Worm (Caenorhabditis elegans) whole organism, young adult: ENCODE measurements around the gene T13H5.1.
A peak's percentile ranks its signal among the peaks of the same experiment; 100 is the strongest.

ENCODE experiments used
- B0336.3 ChIP-seq: fragments of 200-800 bp; sonication (Bioruptor generic); IDR thresholded peaks from 2 replicates; pipeline ENCODE4 v1.3.6; 2022; ENCODE audit warnings: missing genetic modification characterization, missing compliant biosample characterization
- C06A6.2 ChIP-seq: fragments of 200-800 bp; sonication (Bioruptor generic); conservative IDR thresholded peaks from 2 replicates; pipeline ENCODE4 v1.3.6; 2022; ENCODE audit warnings: missing genetic modification characterization, missing compliant biosample characterization
- C17E4.6 ChIP-seq: fragments of 200-800 bp; sonication (Bioruptor generic); IDR thresholded peaks from 2 replicates; pipeline ENCODE4 v1.3.6; 2022; ENCODE audit warnings: missing genetic modification reagents, missing genetic modification characterization, missing compliant biosample characterization
- D2030.7 ChIP-seq: fragments of 200-800 bp; sonication (Bioruptor generic); IDR thresholded peaks from 2 replicates; pipeline ENCODE4 v1.3.6; 2022; ENCODE audit warnings: missing genetic modification reagents, missing genetic modification characterization, missing compliant biosample characterization
- F22D6.2 ChIP-seq: sonication (generic microtip); optimal IDR thresholded peaks from 2 replicates; lab custom pipeline; 2016; ENCODE audit warnings: mild to moderate bottlenecking, missing genetic modification characterization, missing compliant biosample characterization
- F23B12.7 ChIP-seq: sonication (generic microtip); optimal IDR thresholded peaks from 2 replicates; lab custom pipeline; 2017; ENCODE audit warnings: missing genetic modification characterization, mild to moderate bottlenecking, missing compliant biosample characterization, antibody characterized with exemption, moderate library complexity; ENCODE audit not compliant: insufficient read depth
- F39B2.1 ChIP-seq: fragments of 200-800 bp; sonication (Bioruptor generic); IDR thresholded peaks from 2 replicates; pipeline ENCODE4 v1.3.6; 2022; ENCODE audit warnings: missing genetic modification reagents, missing genetic modification characterization, missing compliant biosample characterization
- F52B5.7 ChIP-seq: sonication (generic microtip); optimal IDR thresholded peaks from 2 replicates; lab custom pipeline; 2016; ENCODE audit warnings: mild to moderate bottlenecking, missing genetic modification characterization, missing compliant biosample characterization
- F55B11.4 ChIP-seq: sonication (generic microtip); optimal IDR thresholded peaks from 2 replicates; lab custom pipeline; 2016; ENCODE audit warnings: missing compliant biosample characterization, missing genetic modification characterization, borderline replicate concordance; ENCODE audit not compliant: insufficient read depth
- F57C9.4 ChIP-seq: sonication (generic microtip); optimal IDR thresholded peaks from 2 replicates; lab custom pipeline; 2017; ENCODE audit warnings: mild to moderate bottlenecking, missing genetic modification characterization, missing compliant biosample characterization
- K12H6.12 ChIP-seq: fragments of 200-800 bp; sonication (Bioruptor generic); optimal IDR thresholded peaks from 2 replicates; lab custom pipeline; 2018; ENCODE audit warnings: mild to moderate bottlenecking, missing genetic modification characterization, missing compliant biosample characterization
- Y95B8A.8 ChIP-seq: fragments of 200-800 bp; sonication (Bioruptor generic); IDR thresholded peaks from 2 replicates; pipeline ENCODE4 v1.3.6; 2022; ENCODE audit warnings: missing genetic modification reagents, missing genetic modification characterization, missing compliant biosample characterization
- ama-1 ChIP-seq, 3 experiments: fragments of 150-350 bp in 1 of 3; sonication (generic microtip) in 2 of 3; optimal IDR thresholded peaks; 2 replicates each; lab custom pipeline; 2014 to 2018; ENCODE audit warnings: missing biosample characterization in 2 of 3, missing genetic modification characterization in 2 of 3, missing genetic modification reagents in 2 of 3
- atf-7 ChIP-seq: sonication (generic microtip); optimal IDR thresholded peaks from 2 replicates; lab custom pipeline; 2017; ENCODE audit warnings: mild to moderate bottlenecking, missing genetic modification characterization, missing compliant biosample characterization
- athp-1 ChIP-seq: sonication (generic microtip); optimal IDR thresholded peaks from 2 replicates; lab custom pipeline; 2017; ENCODE audit warnings: mild to moderate bottlenecking, missing genetic modification characterization, missing compliant biosample characterization
- bed-1 ChIP-seq: fragments of 200-800 bp; sonication (Bioruptor generic); IDR thresholded peaks from 2 replicates; pipeline ENCODE4 v1.3.6; 2022; ENCODE audit warnings: missing genetic modification reagents, missing genetic modification characterization, missing compliant biosample characterization
- bed-2 ChIP-seq: fragments of 200-800 bp; sonication (Bioruptor generic); IDR thresholded peaks from 2 replicates; pipeline ENCODE4 v1.3.6; 2022; ENCODE audit warnings: missing genetic modification reagents, missing genetic modification characterization, missing compliant biosample characterization
- cebp-1 ChIP-seq, 2 experiments: fragments of 200-800 bp in 1 of 2; sonication (Bioruptor generic) in 1 of 2; sonication (generic microtip) in 1 of 2; IDR thresholded peaks in 1 of 2; optimal IDR thresholded peaks in 1 of 2; 2 replicates each; pipeline versions ENCODE4 v1.3.6 to Lab custom; 2017 to 2022; ENCODE audit warnings: missing compliant biosample characterization in 2 of 2, missing genetic modification characterization in 2 of 2, mild to moderate bottlenecking in 1 of 2, missing genetic modification reagents in 1 of 2, moderate library complexity in 1 of 2
- ceh-100 ChIP-seq: fragments of 200-800 bp; sonication (Bioruptor generic); IDR thresholded peaks from 2 replicates; pipeline ENCODE4 v1.3.6; 2022; ENCODE audit warnings: missing genetic modification reagents, missing genetic modification characterization, missing compliant biosample characterization
- dpff-1 ChIP-seq: sonication (generic microtip); optimal IDR thresholded peaks from 2 replicates; lab custom pipeline; 2017; ENCODE audit warnings: mild to moderate bottlenecking, missing genetic modification characterization, missing compliant biosample characterization
- efl-1 ChIP-seq: fragments of 150-350 bp; optimal IDR thresholded peaks from 2 replicates; lab custom pipeline; 2014; ENCODE audit warnings: missing biosample characterization, missing genetic modification reagents, missing genetic modification characterization
- egrh-3 ChIP-seq: fragments of 200-800 bp; sonication (Bioruptor generic); IDR thresholded peaks from 2 replicates; pipeline ENCODE4 v1.3.6; 2022; ENCODE audit warnings: missing genetic modification reagents, missing genetic modification characterization, missing compliant biosample characterization
- hlh-12 ChIP-seq: sonication (generic microtip); optimal IDR thresholded peaks from 2 replicates; lab custom pipeline; 2016; ENCODE audit warnings: missing genetic modification characterization, missing compliant biosample characterization
- lin-35 ChIP-seq, 3 experiments: fragments of 150-350 bp in 2 of 3; sonication (generic microtip) in 1 of 3; optimal IDR thresholded peaks; 2 replicates each; lab custom pipeline; 2014 to 2018; ENCODE audit warnings: missing biosample characterization in 3 of 3, missing genetic modification characterization in 3 of 3, missing genetic modification reagents in 3 of 3
- lsl-1 ChIP-seq: fragments of 200-800 bp; sonication (Bioruptor generic); optimal IDR thresholded peaks from 2 replicates; lab custom pipeline; 2018; ENCODE audit warnings: mild to moderate bottlenecking, missing genetic modification characterization, moderate library complexity, missing compliant biosample characterization
- madf-3 ChIP-seq: fragments of 200-800 bp; sonication (Bioruptor generic); IDR thresholded peaks from 2 replicates; pipeline ENCODE4 v1.3.6; 2022; ENCODE audit warnings: missing genetic modification reagents, missing genetic modification characterization, missing compliant biosample characterization
- mcd-1 ChIP-seq: fragments of 200-800 bp; sonication (Bioruptor generic); IDR thresholded peaks from 2 replicates; pipeline ENCODE4 v1.3.6; 2022; ENCODE audit warnings: missing genetic modification reagents, missing genetic modification characterization, missing compliant biosample characterization
- mel-28 ChIP-seq: sonication (generic microtip); optimal IDR thresholded peaks from 2 replicates; lab custom pipeline; 2016; ENCODE audit warnings: borderline replicate concordance, mild to moderate bottlenecking, missing genetic modification characterization, missing compliant biosample characterization
- mes-4 ChIP-seq: sonication (generic microtip); optimal IDR thresholded peaks from 2 replicates; lab custom pipeline; 2016; ENCODE audit warnings: missing genotype, missing genetic modification characterization, missing compliant biosample characterization
- nfya-1 ChIP-seq: sonication (generic microtip); optimal IDR thresholded peaks from 2 replicates; lab custom pipeline; 2017; ENCODE audit warnings: antibody characterized with exemption, missing compliant biosample characterization, missing genetic modification characterization, borderline replicate concordance; ENCODE audit not compliant: insufficient read depth
- nfya-2 ChIP-seq: fragments of 200-800 bp; sonication (Bioruptor generic); IDR thresholded peaks from 2 replicates; pipeline ENCODE4 v1.3.6; 2022; ENCODE audit warnings: missing genetic modification reagents, missing genetic modification characterization, missing compliant biosample characterization
- nhr-179 ChIP-seq: sonication (generic microtip); optimal IDR thresholded peaks from 2 replicates; lab custom pipeline; 2016; ENCODE audit warnings: mild to moderate bottlenecking, missing genetic modification characterization, missing compliant biosample characterization
- nhr-27 ChIP-seq: fragments of 200-800 bp; sonication (Bioruptor generic); optimal IDR thresholded peaks from 2 replicates; lab custom pipeline; 2018; ENCODE audit warnings: mild to moderate bottlenecking, missing genetic modification characterization, moderate library complexity, missing compliant biosample characterization
- rcor-1 ChIP-seq: fragments of 200-800 bp; sonication (Bioruptor generic); IDR thresholded peaks from 2 replicates; pipeline ENCODE4 v1.3.6; 2022; ENCODE audit warnings: missing genetic modification reagents, missing genetic modification characterization, missing compliant biosample characterization
- repo-1 ChIP-seq: sonication (generic microtip); optimal IDR thresholded peaks from 2 replicates; lab custom pipeline; 2017; ENCODE audit warnings: mild to moderate bottlenecking, missing genetic modification characterization, missing compliant biosample characterization
- sea-2 ChIP-seq: fragments of 200-800 bp; sonication (Bioruptor generic); IDR thresholded peaks from 2 replicates; pipeline ENCODE4 v1.3.6; 2022; ENCODE audit warnings: missing genetic modification characterization, missing compliant biosample characterization
- snpc-1.3 ChIP-seq: sonication (generic microtip); optimal IDR thresholded peaks from 2 replicates; lab custom pipeline; 2017; ENCODE audit warnings: missing genetic modification characterization, mild to moderate bottlenecking, missing compliant biosample characterization, antibody characterized with exemption, moderate library complexity, missing genotype, missing genetic modification reagents; ENCODE audit not compliant: insufficient read depth
- snpc-4 ChIP-seq, 5 experiments: fragments of 150-350 bp in 1 of 5; sonication (generic microtip) in 4 of 5; optimal IDR thresholded peaks; 2 replicates each; lab custom pipeline; 2014 to 2018; ENCODE audit warnings: missing genetic modification characterization in 5 of 5, missing biosample characterization in 3 of 5, antibody characterized with exemption in 2 of 5, mild to moderate bottlenecking in 2 of 5, missing compliant biosample characterization in 2 of 5, missing genotype in 2 of 5, moderate library complexity in 2 of 5, missing genetic modification reagents in 1 of 5
- tbp1 ChIP-seq: fragments of 200-800 bp; sonication (Bioruptor generic); optimal IDR thresholded peaks from 2 replicates; lab custom pipeline; 2018; ENCODE audit warnings: mild to moderate bottlenecking, missing genetic modification characterization, missing compliant biosample characterization
- tbx-9 ChIP-seq: sonication (generic microtip); optimal IDR thresholded peaks from 2 replicates; lab custom pipeline; 2016; ENCODE audit warnings: borderline replicate concordance, missing genetic modification characterization, inconsistent platforms, missing compliant biosample characterization
- tlf-1 ChIP-seq: fragments of 200-800 bp; sonication (Bioruptor generic); optimal IDR thresholded peaks from 2 replicates; lab custom pipeline; 2018; ENCODE audit warnings: mild to moderate bottlenecking, missing genetic modification characterization, missing compliant biosample characterization
- unc-130 ChIP-seq: sonication (generic microtip); optimal IDR thresholded peaks from 2 replicates; lab custom pipeline; 2016; ENCODE audit warnings: missing genetic modification reagents, missing genetic modification characterization, missing compliant biosample characterization
- unc-62 ChIP-seq: fragments of 150-350 bp; optimal IDR thresholded peaks from 2 replicates; lab custom pipeline; 2014; ENCODE audit warnings: missing biosample characterization, missing genetic modification reagents, missing genetic modification characterization
- xnd-1 ChIP-seq: sonication (generic microtip); optimal IDR thresholded peaks from 2 replicates; lab custom pipeline; 2016; ENCODE audit warnings: missing genotype, missing genetic modification reagents, missing genetic modification characterization, missing compliant biosample characterization
- ztf-28 ChIP-seq: fragments of 200-800 bp; sonication (Bioruptor generic); IDR thresholded peaks from 2 replicates; pipeline ENCODE4 v1.3.6; 2022; ENCODE audit warnings: missing genetic modification reagents, missing genetic modification characterization, missing compliant biosample characterization
- ztf-6 ChIP-seq: fragments of 200-800 bp; sonication (Bioruptor generic); IDR thresholded peaks from 2 replicates; pipeline ENCODE4 v1.3.6; 2022; ENCODE audit warnings: missing genetic modification reagents, missing genetic modification characterization, missing compliant biosample characterization

The T13H5.1 gene

DNA sequence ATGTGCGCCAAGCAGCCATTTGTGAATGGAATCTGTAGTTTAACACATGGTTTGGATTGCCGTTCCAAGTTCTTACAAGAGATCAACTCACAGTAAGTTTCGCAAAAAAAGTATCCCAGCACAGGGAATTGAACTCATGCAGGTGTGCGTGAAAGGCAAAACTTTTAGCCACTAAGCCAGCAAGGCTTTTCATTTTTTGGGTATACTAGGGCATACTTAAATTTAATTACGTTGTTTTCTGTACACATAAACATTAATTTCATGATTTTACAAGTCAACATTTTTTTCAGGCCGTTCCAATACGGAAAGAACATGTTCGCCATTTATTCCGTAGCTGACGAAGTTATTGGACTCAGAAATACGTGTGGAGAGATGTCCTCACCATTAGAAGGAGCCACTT is 67.3 kb downstream of the T13H5.1 start (continued):
- TF ChIP-seq F22D6.2 (peak; percentile 39), efl-1 (GFP tag; lab: Kevin White, UChicago) (no peak), mel-28 (tag; lab: Kevin White, UChicago) (no peak), unc-62 (GFP tag; lab: Kevin White, UChicago) (no peak), hlh-12 (tag; lab: Kevin White, UChicago) (peak; percentile 55), dpff-1 (tag; lab: Kevin White, UChicago) (peak; percentile 87), tlf-1 (peak; percentile 41), repo-1 (peak; percentile 84), F55B11.4 (tag; lab: Kevin White, UChicago) (peak; percentile 15), mes-4 (peak; percentile 88), Y95B8A.8 (no peak), athp-1 (tag; lab: Kevin White, UChicago) (peak; percentile 90), nhr-179 (peak; percentile 74), unc-130 (GFP tag; lab: Kevin White, UChicago) (peak; percentile 26), mcd-1 (peak; percentile 53; the same call in 1 of the 2 replicates), B0336.3 (GFP tag; lab: Robert Waterston, UW) (no peak), F57C9.4 (peak; percentile 75), atf-7 (peak; percentile 61), F39B2.1 (GFP tag; lab: Robert Waterston, UW) (peak; percentile 23; the same call in 1 of the 2 replicates), ztf-28 (GFP tag; lab: Robert Waterston, UW) (0 out of 2 replicates have a peak, but pooled peaks have one; percentile 25), lin-35 (GFP tag; optimal IDR thresholded peaks at IDR 0.05; lab: Kevin White, UChicago) (peak in 1 of 3 experiments; percentile 56), K12H6.12 (tag; lab: Kevin White, UChicago) (no peak), tbp1 (GFP tag; lab: Kevin White, UChicago) (peak; percentile 94), cebp-1 (GFP tag; IDR thresholded peaks at IDR 0.05; lab: Robert Waterston, UW) (no peak), cebp-1 (tag; optimal IDR thresholded peaks at IDR 0.05; lab: Kevin White, UChicago) (no peak), tbx-9 (peak; percentile 95), ztf-6 (GFP tag; lab: Robert Waterston, UW) (peak; percentile 65; the same call in 1 of the 2 replicates), D2030.7 (GFP tag; lab: Robert Waterston, UW) (no peak), F23B12.7 (tag; lab: Kevin White, UChicago) (no peak), snpc-1.3 (tag; lab: Kevin White, UChicago) (peak; percentile 88), nfya-1 (tag; lab: Kevin White, UChicago) (no peak), F52B5.7 (tag; lab: Kevin White, UChicago) (peak; percentile 93), ama-1 (optimal IDR thresholded peaks at IDR 0.05; lab: Kevin White, UChicago) (no peak), ama-1 (GFP tag; optimal IDR thresholded peaks at IDR 0.05; lab: Kevin White, UChicago) (peak; percentile 87 to 91), bed-2 (GFP tag; lab: Robert Waterston, UW) (no peak), lsl-1 (GFP tag; lab: Kevin White, UChicago) (peak; percentile 44), xnd-1 (tag; lab: Kevin White, UChicago) (no peak), sea-2 (GFP tag; lab: Robert Waterston, UW) (0 out of 2 replicates have a peak, but pooled peaks have one; percentile 29), rcor-1 (GFP tag; lab: Robert Waterston, UW) (peak; percentile 73), C17E4.6 (GFP tag; lab: Robert Waterston, UW) (peak; percentile 50; the same call in 1 of the 2 replicates), snpc-4 (GFP tag; optimal IDR thresholded peaks at IDR 0.05; lab: Kevin White, UChicago) (peak; percentile 59), snpc-4 (tag; optimal IDR thresholded peaks at IDR 0.05; lab: Kevin White, UChicago) (peak in 2 of 4 experiments; percentile 26 to 60), C06A6.2 (GFP tag; lab: Robert Waterston, UW) (0 out of 2 replicates have a peak, but pooled peaks have one; percentile 42), egrh-3 (GFP tag; lab: Robert Waterston, UW) (no peak), nfya-2 (GFP tag; lab: Robert Waterston, UW) (no peak), ceh-100 (0 out of 2 replicates have a peak, but pooled peaks have one; percentile 41), nhr-27 (tag; lab: Kevin White, UChicago) (peak; percentile 95), madf-3 (GFP tag; lab: Robert Waterston, UW) (0 out of 2 replicates have a peak, but pooled peaks have one; percentile 74), bed-1 (GFP tag; lab: Robert Waterston, UW) (no peak)
